In genomic region chr2L:3370920-3371319, dm6 we compare ENCODE assay signal across 2 fruit fly cellular contexts.
TF ChIP-seq lines count a peak whose summit lies in the region.

No protein-coding gene starts in this region.

- no peak for TF ChIP-seq CTCF in whole organism, embryonic (GFP tag; optimal IDR thresholded peaks at IDR 0.05; lab: Kevin White, UChicago)

TF ChIP-seq in whole organism, adult, 20 proteins besides CTCF, POLR2A, EP300 and RAD21:
- TF ChIP-seq Mnt (GFP tag; optimal IDR thresholded peaks at IDR 0.05; lab: Kevin White, UChicago) (no peak), kay (GFP tag; lab: Kevin White, UChicago; ENCODE audit: borderline replicate concordance) (peak; percentile 80), tj (GFP tag; optimal IDR thresholded peaks at IDR 0.05; lab: Kevin White, UChicago) (peak; percentile 92)

TF ChIP-seq in whole organism, embryonic, 481 proteins besides CTCF, POLR2A, EP300 and RAD21:
- TF ChIP-seq mirr (GFP tag; optimal IDR thresholded peaks at IDR 0.05; lab: Kevin White, UChicago): peak; percentile 25
- no peak for TF ChIP-seq pum (GFP tag; optimal IDR thresholded peaks at IDR 0.05; lab: Kevin White, UChicago)
- TF ChIP-seq da (GFP tag; optimal IDR thresholded peaks at IDR 0.05; lab: Kevin White, UChicago): no peak
- peak; percentile 8 for TF ChIP-seq Med (GFP tag; lab: Kevin White, UChicago)

Comparison
In these comparisons a context has a peak if more than half of its experiments do, and no peak if none do; other contexts are left out.
1. Of the 1 proteins assayed by ChIP-seq in both whole organism, embryonic and whole organism, adult: peak only in whole organism, embryonic: none; only in whole organism, adult: kay; in both: none; in neither: 0.